Fruit fly (Drosophila melanogaster): Measurements from ENCODE around the gene CG18508.

The CG18508 gene

DNA sequence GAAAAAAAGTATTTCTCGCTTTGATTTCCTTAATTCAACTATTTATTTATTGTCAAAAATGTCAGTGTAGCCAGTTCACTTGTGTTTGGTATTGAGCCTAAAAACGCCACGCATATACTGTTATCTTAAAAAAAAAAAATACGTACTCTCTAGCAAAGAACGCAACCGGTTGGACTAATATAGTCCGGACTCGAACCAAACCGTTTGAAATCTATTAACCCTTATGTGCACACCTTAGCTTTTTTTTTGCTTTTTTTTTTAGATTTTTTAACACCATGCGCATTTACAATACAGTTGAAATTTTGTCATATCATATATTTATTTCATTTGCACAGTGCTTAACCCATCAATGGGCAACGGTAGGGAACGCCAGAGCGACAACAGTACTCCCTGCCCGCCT lies at the start of gene CG18508:
TSS of gene CG18508 (minus strand) at position 69 of the 400 bp plus-strand sequence.
- no peak for TF ChIP-seq Myc (optimal IDR thresholded peaks at IDR 0.05)
- no peak for TF ChIP-seq psq (optimal IDR thresholded peaks at IDR 0.05)
- no peak for TF ChIP-seq insv (optimal IDR thresholded peaks at IDR 0.05)
- no peak for TF ChIP-seq ttk (optimal IDR thresholded peaks at IDR 0.05)
- no peak for TF ChIP-seq h (optimal IDR thresholded peaks at IDR 0.05)
- no peak for TF ChIP-seq Sin3A (optimal IDR thresholded peaks at IDR 0.05)

DNA sequence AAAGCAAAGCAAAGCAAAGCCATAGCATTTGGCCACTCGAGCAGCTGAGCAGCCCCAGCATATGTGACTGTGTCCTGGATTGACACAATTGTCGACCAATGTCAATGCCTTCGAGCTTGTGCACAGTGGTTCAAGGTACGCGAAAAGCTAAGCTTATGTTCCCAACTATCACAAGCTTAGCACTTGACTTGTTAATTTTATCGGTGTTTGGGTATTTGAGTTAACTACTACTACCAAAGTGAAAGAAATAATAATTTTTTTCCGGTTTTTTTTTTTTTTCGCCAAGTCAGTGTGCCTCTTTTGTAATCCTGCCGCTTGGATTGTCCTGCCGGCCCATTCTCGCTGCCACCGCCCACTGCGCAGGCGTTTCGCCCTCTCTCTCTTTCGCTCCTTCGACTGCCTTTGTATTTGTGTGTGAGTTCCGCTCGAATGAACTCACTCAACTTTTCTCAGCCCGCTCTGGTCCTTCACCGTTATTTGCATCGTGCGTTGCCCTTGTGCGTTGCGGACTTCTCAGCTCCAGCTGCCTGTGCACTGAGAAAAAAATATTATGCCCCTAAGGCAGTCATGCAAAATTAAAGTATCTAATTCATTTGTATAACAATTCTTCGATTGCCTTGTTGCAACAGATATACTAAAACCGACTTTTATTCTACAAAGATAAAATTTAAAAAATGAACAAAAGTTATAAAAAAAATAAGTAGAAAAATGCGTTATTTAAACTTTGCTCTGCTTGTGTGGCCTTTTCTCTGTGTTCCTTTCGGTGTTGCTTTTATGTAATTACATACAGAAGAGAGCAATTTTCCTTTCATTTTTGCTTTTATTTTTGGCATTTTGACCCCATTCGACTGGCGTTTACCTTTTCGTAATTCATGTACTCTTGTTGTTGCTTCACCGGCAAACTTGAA lies 33.2 kb upstream of the CG18508 start:
- TF ChIP-seq h (optimal IDR thresholded peaks at IDR 0.05): no peak
- TF ChIP-seq insv (optimal IDR thresholded peaks at IDR 0.05): no peak
- TF ChIP-seq psq (optimal IDR thresholded peaks at IDR 0.05): no peak
- TF ChIP-seq Myc (optimal IDR thresholded peaks at IDR 0.05): no peak
- TF ChIP-seq Sin3A (optimal IDR thresholded peaks at IDR 0.05): no peak
- TF ChIP-seq ttk (optimal IDR thresholded peaks at IDR 0.05): no peak

DNA sequence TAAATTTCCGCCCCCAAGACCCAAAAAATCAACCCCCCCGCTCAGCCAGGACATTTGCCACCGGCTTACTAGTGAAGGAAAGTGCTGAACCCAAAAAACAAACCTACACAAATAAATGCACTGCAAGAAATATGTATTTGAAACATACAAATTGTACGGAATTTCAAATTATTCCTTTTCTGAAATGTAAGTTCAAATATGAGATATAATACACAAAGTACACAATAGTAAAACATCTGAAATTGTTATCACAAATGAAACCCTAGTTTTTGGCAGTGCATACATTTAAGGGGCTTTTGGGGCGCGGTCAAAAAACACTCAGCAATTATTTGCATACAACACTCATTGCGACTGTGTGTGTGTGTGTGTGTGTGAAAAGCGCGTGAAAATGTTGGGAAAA lies 20.8 kb upstream of the CG18508 start:
- TF ChIP-seq ttk (optimal IDR thresholded peaks at IDR 0.05) (no peak), psq (optimal IDR thresholded peaks at IDR 0.05) (no peak), Myc (optimal IDR thresholded peaks at IDR 0.05) (no peak), insv (optimal IDR thresholded peaks at IDR 0.05) (no peak), Sin3A (optimal IDR thresholded peaks at IDR 0.05) (no peak), h (optimal IDR thresholded peaks at IDR 0.05) (no peak)

DNA sequence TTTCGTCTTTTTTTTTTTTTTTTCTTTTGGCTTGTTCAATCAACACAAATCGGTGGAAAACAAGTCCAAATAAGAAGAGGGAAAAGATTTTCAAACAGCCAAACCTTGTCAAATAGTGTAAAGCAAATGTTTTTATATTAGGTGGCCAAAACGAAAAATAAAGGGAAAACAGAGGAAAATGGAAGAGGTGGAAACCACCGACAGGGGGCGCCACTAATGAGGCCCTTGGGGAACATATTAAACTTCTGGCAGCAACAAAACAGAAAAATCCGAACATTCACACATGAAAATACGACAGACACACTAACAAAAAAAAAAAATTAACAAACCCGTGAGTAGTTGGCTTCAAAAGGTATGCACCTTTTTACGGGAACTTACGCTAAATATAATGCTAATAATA lies 19.4 kb upstream of the CG18508 start:
- no peak for TF ChIP-seq insv (optimal IDR thresholded peaks at IDR 0.05)
- TF ChIP-seq Sin3A (optimal IDR thresholded peaks at IDR 0.05): no peak

DNA sequence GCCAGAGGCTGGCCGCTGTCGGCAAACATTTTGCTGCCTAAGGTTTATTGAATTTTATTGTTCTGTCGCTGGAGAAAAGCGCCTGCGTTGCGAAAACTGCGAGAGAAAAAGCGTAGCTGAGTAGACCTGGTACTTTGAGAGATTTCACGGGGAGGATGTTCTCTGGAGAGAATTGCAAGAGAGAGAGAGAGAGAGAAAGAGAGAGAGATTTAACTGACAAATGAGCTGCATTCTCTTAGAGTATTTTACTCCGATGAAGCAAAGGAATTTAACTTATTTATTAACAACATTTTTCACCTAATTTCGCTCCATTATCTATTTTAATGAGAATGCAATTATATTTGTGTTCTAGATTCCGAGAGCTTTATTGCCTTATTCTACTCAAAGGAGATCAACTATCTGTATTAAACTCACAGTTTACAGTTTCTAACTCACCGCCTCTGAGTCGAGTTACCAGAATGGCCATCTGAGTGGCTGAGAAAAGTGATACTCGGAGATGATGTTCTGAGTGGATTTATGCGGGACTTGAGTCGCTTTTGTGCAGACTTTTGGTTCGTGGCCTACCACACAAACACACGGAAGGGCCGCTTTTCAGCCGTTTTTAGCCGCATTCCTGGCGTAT lies 18.0 kb upstream of the CG18508 start:
- TF ChIP-seq Sin3A (optimal IDR thresholded peaks at IDR 0.05) (no peak), psq (optimal IDR thresholded peaks at IDR 0.05) (no peak), Myc (optimal IDR thresholded peaks at IDR 0.05) (no peak), h (optimal IDR thresholded peaks at IDR 0.05) (no peak), insv (optimal IDR thresholded peaks at IDR 0.05) (no peak), ttk (optimal IDR thresholded peaks at IDR 0.05) (no peak)

DNA sequence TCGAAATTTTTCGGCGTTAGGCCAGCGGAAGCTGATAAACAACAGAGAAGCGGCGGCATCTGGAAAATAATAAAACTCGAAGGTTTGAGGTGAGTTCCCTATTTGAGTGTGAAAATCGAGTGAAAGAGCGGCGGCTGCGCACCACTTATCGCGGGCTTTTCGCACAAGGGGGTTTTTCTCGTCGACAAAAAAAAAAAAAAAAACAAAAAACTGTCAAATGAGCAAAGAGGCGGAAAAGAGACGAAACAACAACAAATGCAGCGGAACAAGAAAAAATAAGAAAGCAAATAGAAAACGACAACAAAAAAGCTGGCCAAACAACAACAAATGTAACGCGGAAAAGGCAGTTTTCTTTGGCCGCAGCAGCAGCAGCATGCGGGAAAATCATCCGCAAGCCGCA lies 16.8 kb upstream of the CG18508 start:
- TF ChIP-seq insv (optimal IDR thresholded peaks at IDR 0.05) (no peak), Sin3A (optimal IDR thresholded peaks at IDR 0.05) (no peak), h (optimal IDR thresholded peaks at IDR 0.05) (no peak), psq (optimal IDR thresholded peaks at IDR 0.05) (no peak), Myc (optimal IDR thresholded peaks at IDR 0.05) (no peak), ttk (optimal IDR thresholded peaks at IDR 0.05) (no peak)

DNA sequence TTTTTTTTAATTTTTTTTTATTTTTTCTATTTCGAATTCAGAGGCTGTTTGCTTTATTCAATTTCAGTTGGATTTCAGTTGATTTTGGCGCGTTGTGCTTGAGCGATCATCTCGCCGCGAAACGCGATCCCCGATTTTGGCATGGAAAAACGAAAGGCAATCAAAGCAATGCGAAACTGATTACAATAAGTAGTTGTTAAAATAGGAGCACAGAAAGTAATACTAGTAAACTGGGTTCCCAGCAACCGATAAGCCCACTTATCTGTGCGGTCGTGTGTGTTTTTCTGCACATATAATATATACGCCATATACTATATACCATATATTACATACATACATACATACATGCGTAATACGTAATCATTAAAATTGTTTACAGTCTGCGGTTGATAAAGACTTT lies 16.2 kb upstream of the CG18508 start:
- TF ChIP-seq Myc (optimal IDR thresholded peaks at IDR 0.05): no peak
- no peak for TF ChIP-seq psq (optimal IDR thresholded peaks at IDR 0.05)
- TF ChIP-seq ttk (optimal IDR thresholded peaks at IDR 0.05): no peak
- no peak for TF ChIP-seq h (optimal IDR thresholded peaks at IDR 0.05)
- TF ChIP-seq insv (optimal IDR thresholded peaks at IDR 0.05): no peak
- no peak for TF ChIP-seq Sin3A (optimal IDR thresholded peaks at IDR 0.05)

DNA sequence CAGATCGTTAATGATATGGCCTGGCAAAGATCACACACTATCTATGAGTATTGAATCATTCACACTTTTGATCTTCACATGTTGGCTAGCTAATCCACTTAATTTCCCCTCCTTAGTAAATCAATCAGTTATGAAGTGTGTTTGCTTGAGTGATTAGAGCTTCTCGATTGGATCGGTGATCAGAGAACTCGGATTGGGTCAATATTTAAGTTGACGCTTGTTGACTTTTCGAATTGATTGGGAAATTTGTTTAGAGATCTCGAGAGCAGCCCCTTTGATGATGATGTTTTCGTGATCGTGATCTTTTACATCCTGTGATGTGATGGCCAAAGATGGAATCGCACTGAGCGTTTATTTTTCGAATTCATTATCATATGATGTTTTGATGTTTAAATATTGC lies 15.5 kb upstream of the CG18508 start:
- TF ChIP-seq ttk (optimal IDR thresholded peaks at IDR 0.05) (no peak), h (optimal IDR thresholded peaks at IDR 0.05) (no peak), insv (optimal IDR thresholded peaks at IDR 0.05) (no peak), Sin3A (optimal IDR thresholded peaks at IDR 0.05) (no peak), psq (optimal IDR thresholded peaks at IDR 0.05) (no peak), Myc (optimal IDR thresholded peaks at IDR 0.05) (no peak)

DNA sequence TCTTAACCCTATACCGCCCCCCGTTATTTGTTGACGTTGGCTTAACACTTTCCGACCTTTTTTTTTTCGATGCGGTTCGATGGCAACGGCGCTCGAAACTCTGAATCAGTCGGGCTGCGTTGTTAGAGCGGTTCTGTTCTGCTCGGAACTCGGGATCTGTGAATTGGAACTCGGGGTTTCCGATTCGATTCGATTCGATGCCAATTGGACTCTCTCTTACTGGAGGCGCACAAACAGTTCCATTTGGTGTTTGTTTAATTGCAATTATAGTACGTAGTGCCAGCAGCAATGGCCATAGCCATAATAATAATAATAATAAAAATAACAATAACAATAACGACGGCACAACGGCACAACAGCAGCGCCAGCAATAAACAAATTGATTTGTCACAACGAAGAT lies 14.7 kb upstream of the CG18508 start:
- TF ChIP-seq insv (optimal IDR thresholded peaks at IDR 0.05) (no peak), Myc (optimal IDR thresholded peaks at IDR 0.05) (no peak)

dm6 chrX:3186550-3186949 lies 13.6 kb upstream of the CG18508 start:
- TF ChIP-seq insv (optimal IDR thresholded peaks at IDR 0.05): no peak
- TF ChIP-seq psq (optimal IDR thresholded peaks at IDR 0.05): no peak
- no peak for TF ChIP-seq h (optimal IDR thresholded peaks at IDR 0.05)

DNA sequence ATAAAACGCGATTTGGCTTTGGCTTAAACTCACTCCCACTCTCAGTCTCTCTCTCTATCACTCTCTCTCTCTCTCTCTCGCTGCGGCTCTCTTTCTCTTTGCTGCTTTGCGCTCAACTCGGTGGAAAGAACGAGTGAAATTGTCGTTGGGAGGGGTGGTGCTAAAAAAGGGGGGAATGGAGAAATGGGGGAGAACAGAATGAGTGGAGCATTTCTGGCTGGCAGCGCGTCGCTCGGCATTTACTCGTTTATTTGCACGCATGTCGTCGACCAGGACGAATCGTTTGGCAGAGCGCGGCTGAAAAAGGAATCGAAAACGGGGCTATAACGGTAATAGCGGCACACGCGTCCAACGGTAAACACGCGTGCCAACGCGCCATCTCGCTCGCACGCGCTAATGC lies 3.3 kb upstream of the CG18508 start, which contains the start of gene dnc:
TSS of gene dnc (plus strand) at position 248 of the 400 bp plus-strand sequence.
- TF ChIP-seq ttk (optimal IDR thresholded peaks at IDR 0.05) (no peak), Myc (optimal IDR thresholded peaks at IDR 0.05) (no peak), insv (optimal IDR thresholded peaks at IDR 0.05) (no peak), Sin3A (optimal IDR thresholded peaks at IDR 0.05) (no peak), h (optimal IDR thresholded peaks at IDR 0.05) (no peak), psq (optimal IDR thresholded peaks at IDR 0.05) (no peak)

- TF ChIP-seq h (optimal IDR thresholded peaks at IDR 0.05): no peak
- no peak for TF ChIP-seq insv (optimal IDR thresholded peaks at IDR 0.05)
- TF ChIP-seq Myc (optimal IDR thresholded peaks at IDR 0.05): no peak
- no peak for TF ChIP-seq Sin3A (optimal IDR thresholded peaks at IDR 0.05)
- no peak for TF ChIP-seq psq (optimal IDR thresholded peaks at IDR 0.05)
- no peak for TF ChIP-seq ttk (optimal IDR thresholded peaks at IDR 0.05)
Measured at dm6 chrX:3174881-3175874, 2.2 kb upstream of the CG18508 start, which contains the start of gene CG3939. CG3939 (plus strand) TSS chrX:3175018.

All from Kc167 (cell line).